Worm (Caenorhabditis elegans): ENCODE measurements around the gene F46F5.13.

DNA sequence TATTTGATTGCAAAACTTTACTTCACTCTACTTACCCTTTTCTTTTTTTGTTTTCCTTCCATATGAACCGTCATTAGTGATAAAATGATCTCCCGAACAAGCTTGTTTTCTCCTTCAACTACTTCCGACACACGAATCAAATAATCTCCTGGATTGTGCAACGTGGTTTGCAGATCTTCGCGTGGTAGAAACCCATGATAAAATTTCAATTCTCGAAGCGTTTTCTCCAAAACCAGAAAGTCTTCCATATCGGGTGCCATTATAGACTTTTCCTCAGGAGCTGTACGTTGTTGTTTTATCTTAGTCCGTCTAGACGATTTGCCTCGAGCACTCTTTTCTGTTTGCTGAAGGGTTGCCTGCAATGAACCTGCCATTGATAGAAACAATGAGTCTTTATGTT lies 5.7 kb upstream of the F46F5.13 start:
- TF ChIP-seq ref-2 (tag; optimal IDR thresholded peaks at IDR 0.05) (no peak), K02D7.2 (tag; optimal IDR thresholded peaks at IDR 0.05) (no peak), pha-4 (tag; optimal IDR thresholded peaks at IDR 0.05) (no peak), ceh-9 (tag; optimal IDR thresholded peaks at IDR 0.05) (no peak), Y22D7AL.16 (tag; optimal IDR thresholded peaks at IDR 0.05) (no peak), dve-1 (tag; optimal IDR thresholded peaks at IDR 0.05) (no peak), ceh-31 (tag; optimal IDR thresholded peaks at IDR 0.05) (no peak), unc-86 (tag; optimal IDR thresholded peaks at IDR 0.05) (no peak), nhr-11 (tag; optimal IDR thresholded peaks at IDR 0.05) (no peak), tbx-7 (tag; optimal IDR thresholded peaks at IDR 0.05) (no peak)

All from whole organism, late embryonic.